Fruit fly (Drosophila melanogaster) whole organism, prepupa: ENCODE measurements around the gene CG42659.

Source experiments
- Blimp-1 ChIP-seq: fragments of 200-800 bp; sonication (Bioruptor generic); optimal IDR thresholded peaks from 3 replicates; lab custom pipeline; 2017; ENCODE audit warnings: missing biosample characterization, missing genetic modification characterization, mild to moderate bottlenecking, moderate library complexity, missing genetic modification reagents
- CG10631 ChIP-seq: fragments of 200-800 bp; sonication (Bioruptor generic); optimal IDR thresholded peaks from 2 replicates; lab custom pipeline; 2016; ENCODE audit warnings: missing biosample characterization, missing genetic modification characterization
- CG11294 ChIP-seq: fragments of 200-800 bp; sonication (Bioruptor generic); IDR thresholded peaks from 2 replicates; pipeline ENCODE4 v1.3.6; 2022; ENCODE audit warnings: missing biosample characterization, missing genetic modification characterization
- CG11902 ChIP-seq: fragments of 200-800 bp; sonication (Bioruptor generic); optimal IDR thresholded peaks from 3 replicates; lab custom pipeline; 2016; ENCODE audit warnings: missing biosample characterization, missing genetic modification characterization
- CG1621 ChIP-seq: fragments of 200-800 bp; sonication (Bioruptor generic); optimal IDR thresholded peaks from 3 replicates; lab custom pipeline; 2018; ENCODE audit warnings: missing biosample characterization, mild to moderate bottlenecking, missing genetic modification characterization
- CG16779 ChIP-seq: fragments of 200-800 bp; sonication (Bioruptor generic); optimal IDR thresholded peaks from 3 replicates; lab custom pipeline; 2017; ENCODE audit warnings: missing biosample characterization, mild to moderate bottlenecking, missing genetic modification characterization
- CG3032 ChIP-seq: fragments of 200-800 bp; optimal IDR thresholded peaks from 2 replicates; lab custom pipeline; 2019; ENCODE audit warnings: missing biosample characterization, mild to moderate bottlenecking, missing genetic modification characterization, moderate library complexity
- CG34406 ChIP-seq: fragments of 200-800 bp; sonication (Bioruptor generic); optimal IDR thresholded peaks from 3 replicates; lab custom pipeline; 2016; ENCODE audit warnings: missing biosample characterization, missing genetic modification characterization
- CG4318 ChIP-seq: fragments of 200-800 bp; sonication (Bioruptor generic); optimal IDR thresholded peaks from 3 replicates; lab custom pipeline; 2017; ENCODE audit warnings: missing biosample characterization, mild to moderate bottlenecking, missing genetic modification characterization
- CG6163 ChIP-seq: fragments of 200-800 bp; sonication (Bioruptor generic); IDR thresholded peaks from 3 replicates; pipeline ENCODE4 v1.3.6; 2022; ENCODE audit warnings: missing biosample characterization, missing genetic modification characterization
- CG6276 ChIP-seq: fragments of 200-800 bp; sonication (Bioruptor generic); optimal IDR thresholded peaks from 2 replicates; lab custom pipeline; 2017; ENCODE audit warnings: missing biosample characterization, mild to moderate bottlenecking, missing genetic modification characterization
- CG6792 ChIP-seq: fragments of 200-800 bp; sonication (Bioruptor generic); optimal IDR thresholded peaks from 3 replicates; lab custom pipeline; 2016; ENCODE audit warnings: missing biosample characterization, missing genetic modification characterization
- CG6808 ChIP-seq: fragments of 200-800 bp; sonication (Bioruptor generic); optimal IDR thresholded peaks from 3 replicates; lab custom pipeline; 2017; ENCODE audit warnings: missing biosample characterization, missing genetic modification characterization, mild to moderate bottlenecking, moderate library complexity, missing genetic modification reagents
- CG6854 ChIP-seq: fragments of 200-800 bp; sonication (Bioruptor generic); optimal IDR thresholded peaks from 2 replicates; lab custom pipeline; 2017; ENCODE audit warnings: missing biosample characterization, mild to moderate bottlenecking, missing genetic modification characterization
- CG8319 ChIP-seq: fragments of 200-800 bp; sonication (Bioruptor generic); optimal IDR thresholded peaks from 3 replicates; lab custom pipeline; 2016; ENCODE audit warnings: missing biosample characterization, missing genetic modification characterization
- CG8632 ChIP-seq: fragments of 200-800 bp; sonication (Bioruptor generic); optimal IDR thresholded peaks from 3 replicates; lab custom pipeline; 2016; ENCODE audit warnings: missing biosample characterization, missing genetic modification characterization
- CG9139 ChIP-seq: fragments of 200-800 bp; sonication (Bioruptor generic); optimal IDR thresholded peaks from 3 replicates; lab custom pipeline; 2017; ENCODE audit warnings: missing biosample characterization, mild to moderate bottlenecking, missing genetic modification characterization
- Eip75B ChIP-seq: fragments of 200-800 bp; sonication (Bioruptor generic); optimal IDR thresholded peaks from 3 replicates; lab custom pipeline; 2016; ENCODE audit warnings: missing biosample characterization, missing genetic modification characterization
- Eip78C ChIP-seq: fragments of 200-800 bp; sonication (Bioruptor generic); peaks from one replicate; lab custom pipeline; 2016; ENCODE audit warnings: missing biosample characterization, missing genetic modification characterization
- Eip93F ChIP-seq: fragments of 200-800 bp; sonication (Bioruptor generic); optimal IDR thresholded peaks from 2 replicates; lab custom pipeline; 2016; ENCODE audit warnings: missing biosample characterization, mild to moderate bottlenecking, missing genetic modification characterization
- Ets21C ChIP-seq: fragments of 200-800 bp; sonication (Bioruptor generic); optimal IDR thresholded peaks from 3 replicates; lab custom pipeline; 2016; ENCODE audit warnings: missing biosample characterization, missing genetic modification characterization
- Ets96B ChIP-seq: fragments of 200-800 bp; optimal IDR thresholded peaks from 2 replicates; lab custom pipeline; 2019; ENCODE audit warnings: missing biosample characterization, mild to moderate bottlenecking, missing genetic modification characterization, moderate library complexity
- Hr38 ChIP-seq: sonication (Bioruptor generic); optimal IDR thresholded peaks from 2 replicates; lab custom pipeline; 2016; ENCODE audit warnings: missing biosample characterization, missing genetic modification characterization
- Lpt ChIP-seq: fragments of 200-800 bp; sonication (Bioruptor generic); optimal IDR thresholded peaks from 3 replicates; lab custom pipeline; 2016; ENCODE audit warnings: missing biosample characterization, missing genetic modification characterization
- OdsH ChIP-seq: fragments of 200-800 bp; sonication (Bioruptor generic); optimal IDR thresholded peaks from 3 replicates; lab custom pipeline; 2016; ENCODE audit warnings: missing biosample characterization, missing genetic modification characterization
- Smox ChIP-seq: fragments of 200-800 bp; sonication (Bioruptor generic); optimal IDR thresholded peaks from 3 replicates; lab custom pipeline; 2016; ENCODE audit warnings: missing biosample characterization, missing genetic modification characterization
- Sox14 ChIP-seq: fragments of 200-800 bp; sonication (Bioruptor generic); optimal IDR thresholded peaks from 3 replicates; lab custom pipeline; 2016; ENCODE audit warnings: missing biosample characterization, missing genetic modification characterization
- achi ChIP-seq: fragments of 200-800 bp; sonication (Bioruptor generic); optimal IDR thresholded peaks from 3 replicates; lab custom pipeline; 2016; ENCODE audit warnings: missing biosample characterization, missing genetic modification characterization
- cyc ChIP-seq: fragments of 200-800 bp; sonication (Bioruptor generic); optimal IDR thresholded peaks from 3 replicates; lab custom pipeline; 2016; ENCODE audit warnings: missing biosample characterization, missing genetic modification characterization
- dsx ChIP-seq: fragments of 200-800 bp; optimal IDR thresholded peaks from 3 replicates; lab custom pipeline; 2019; ENCODE audit warnings: missing biosample characterization, mild to moderate bottlenecking, missing genetic modification characterization, moderate library complexity; ENCODE audit not compliant: poor library complexity, severe bottlenecking
- esn ChIP-seq: fragments of 200-800 bp; sonication (Bioruptor generic); optimal IDR thresholded peaks from 2 replicates; lab custom pipeline; 2016; ENCODE audit warnings: missing biosample characterization, mild to moderate bottlenecking, missing genetic modification characterization, moderate library complexity
- fd59A ChIP-seq: fragments of 200-800 bp; sonication (Bioruptor generic); optimal IDR thresholded peaks from 2 replicates; lab custom pipeline; 2017; ENCODE audit warnings: missing biosample characterization, mild to moderate bottlenecking, missing genetic modification characterization, missing genetic modification reagents
- fkh ChIP-seq: fragments of 200-800 bp; sonication (Bioruptor generic); optimal IDR thresholded peaks from 3 replicates; lab custom pipeline; 2017; ENCODE audit warnings: missing biosample characterization, mild to moderate bottlenecking, missing genetic modification characterization, moderate library complexity
- lz ChIP-seq: fragments of 200-800 bp; sonication (Bioruptor generic); optimal IDR thresholded peaks from 3 replicates; lab custom pipeline; 2016; ENCODE audit warnings: missing biosample characterization, missing genetic modification characterization
- net ChIP-seq: fragments of 200-800 bp; sonication (Bioruptor generic); optimal IDR thresholded peaks from 3 replicates; lab custom pipeline; 2016; ENCODE audit warnings: missing biosample characterization, missing genetic modification characterization
- pdm3 ChIP-seq: fragments of 200-800 bp; sonication (Bioruptor generic); optimal IDR thresholded peaks from 3 replicates; lab custom pipeline; 2016; ENCODE audit warnings: missing biosample characterization, missing genetic modification characterization
- salr ChIP-seq, 2 experiments: fragments of 200-800 bp; sonication (Bioruptor generic); optimal IDR thresholded peaks; 3 replicates each; lab custom pipeline; 2016 to 2018; ENCODE audit warnings: missing biosample characterization in 2 of 2, missing genetic modification characterization in 2 of 2, mild to moderate bottlenecking in 1 of 2
- spab ChIP-seq: fragments of 200-800 bp; sonication (Bioruptor generic); optimal IDR thresholded peaks from 2 replicates; lab custom pipeline; 2017; ENCODE audit warnings: missing biosample characterization, mild to moderate bottlenecking, missing genetic modification characterization, missing genetic modification reagents
- svp ChIP-seq: fragments of 200-800 bp; sonication (Bioruptor generic); peaks from one replicate; lab custom pipeline; 2016; ENCODE audit warnings: missing biosample characterization, missing genetic modification characterization
- topi ChIP-seq: fragments of 200-800 bp; sonication (Bioruptor generic); optimal IDR thresholded peaks from 3 replicates; lab custom pipeline; 2016; ENCODE audit warnings: missing biosample characterization, missing genetic modification characterization
- vri ChIP-seq: fragments of 200-800 bp; sonication (Bioruptor generic); optimal IDR thresholded peaks from 3 replicates; lab custom pipeline; 2016; ENCODE audit warnings: missing biosample characterization, mild to moderate bottlenecking, missing genetic modification characterization

CG42659 gene

dm6 chr2L:18005481-18005880 lies 1.7 kb upstream of the CG42659 start (continued):
- TF ChIP-seq Ets96B (tag; lab: Kevin White, UChicago) (peak; percentile 45), topi (no peak), Eip75B (peak; percentile 27), OdsH (GFP tag; lab: Kevin White, UChicago) (peak; percentile 70), fd59A (peak; percentile 4), CG3032 (peak; percentile 32), cyc (GFP tag; lab: Kevin White, UChicago) (no peak), net (peak; percentile 42), Smox (GFP tag; lab: Kevin White, UChicago) (no peak), Hr38 (no peak), CG6808 (GFP tag; lab: Kevin White, UChicago) (peak; percentile 4), svp (GFP tag; lab: Kevin White, UChicago) (peak; percentile 52), CG1621 (tag; lab: Kevin White, UChicago) (no peak), vri (GFP tag; lab: Kevin White, UChicago) (no peak), Eip93F (GFP tag; lab: Kevin White, UChicago) (no peak), CG16779 (tag; lab: Kevin White, UChicago) (peak; percentile 5), CG6792 (GFP tag; lab: Kevin White, UChicago) (peak; percentile 13), CG11294 (GFP tag; lab: Robert Waterston, UW) (peak; percentile 49), CG6276 (GFP tag; lab: Kevin White, UChicago) (peak; percentile 73), CG4318 (GFP tag; lab: Kevin White, UChicago) (peak; percentile 88)

- TF ChIP-seq Lpt (GFP tag; lab: Kevin White, UChicago) = no peak
- TF ChIP-seq esn (GFP tag; lab: Kevin White, UChicago) = no peak
- TF ChIP-seq fkh = no peak
- TF ChIP-seq CG9139 (GFP tag; lab: Kevin White, UChicago) = no peak
- no peak for TF ChIP-seq Hr38
- no peak for TF ChIP-seq CG8632 (GFP tag; lab: Kevin White, UChicago)
- TF ChIP-seq CG11902 = no peak
- TF ChIP-seq Sox14 (GFP tag; lab: Kevin White, UChicago) = no peak
- TF ChIP-seq dsx (GFP tag; lab: Kevin White, UChicago) = no peak
- no peak for TF ChIP-seq Eip78C (GFP tag; lab: Kevin White, UChicago)
- TF ChIP-seq spab (GFP tag; lab: Kevin White, UChicago) = no peak
- no peak for TF ChIP-seq CG10631 (GFP tag; lab: Kevin White, UChicago)
- no peak for TF ChIP-seq CG16779 (tag; lab: Kevin White, UChicago)
- TF ChIP-seq CG3032 = no peak
- TF ChIP-seq CG6163 (GFP tag; lab: Robert Waterston, UW) = no peak
- no peak for TF ChIP-seq lz (GFP tag; lab: Kevin White, UChicago)
- no peak for TF ChIP-seq CG8319
These were observed 833 bp upstream of the CG42659 start, which contains the start of gene CG5693 for dm6 chr2L:18006327-18006726. Gene CG5693 (plus strand): TSS chr2L:18006627.

- TF ChIP-seq Ets96B (tag; lab: Kevin White, UChicago) = no peak
- TF ChIP-seq Eip93F (GFP tag; lab: Kevin White, UChicago) = no peak
- TF ChIP-seq vri (GFP tag; lab: Kevin White, UChicago) = no peak
- no peak for TF ChIP-seq CG34406 (GFP tag; lab: Kevin White, UChicago)
- no peak for TF ChIP-seq salr (GFP tag; optimal IDR thresholded peaks at IDR 0.05; lab: Kevin White, UChicago)
- no peak for TF ChIP-seq pdm3 (GFP tag; lab: Kevin White, UChicago)
- TF ChIP-seq Ets21C (GFP tag; lab: Kevin White, UChicago) = no peak
- TF ChIP-seq achi (GFP tag; lab: Kevin White, UChicago) = no peak
- no peak for TF ChIP-seq CG6854
- no peak for TF ChIP-seq CG6163 (GFP tag; lab: Robert Waterston, UW)
- TF ChIP-seq svp (GFP tag; lab: Kevin White, UChicago) = no peak
- TF ChIP-seq cyc (GFP tag; lab: Kevin White, UChicago) = no peak
- TF ChIP-seq CG11902 = no peak
- TF ChIP-seq Blimp-1 (GFP tag; lab: Kevin White, UChicago) = no peak
These were observed 475 bp downstream of the CG42659 start, which contains the start of the genes CG42634 and CG42635 for dm6 chr2L:18007635-18008034. Gene CG42634 (plus strand): TSS chr2L:18007935. Gene CG42635 (plus strand): TSS chr2L:18007935.
